1 fruit fly cellular context compared by ENCODE assay signal in genomic region chr3R:14741192-14741915, dm6.
A peak's percentile ranks its signal among the peaks of the same experiment; 100 is the strongest.
TF ChIP-seq lines count a peak whose summit lies in the region.

Gene eff, minus strand, starts transcription at chr3R:14741319.
Gene jvl, plus strand, starts transcription at chr3R:14741582.

TF ChIP-seq in whole organism, embryonic, 481 proteins besides CTCF, POLR2A, EP300 and RAD21 (continued from another document):
- TF ChIP-seq gce (GFP tag; IDR thresholded peaks at IDR 0.05; lab: Robert Waterston, UW) (no peak), Sin3A (optimal IDR thresholded peaks at IDR 0.05; lab: Kevin White, UChicago) (peak; percentile 87), tup (GFP tag; optimal IDR thresholded peaks at IDR 0.05; lab: Kevin White, UChicago) (no peak), CG8290 (GFP tag; optimal IDR thresholded peaks at IDR 0.05; lab: Kevin White, UChicago) (peak; percentile 15), CG8290 (tag; optimal IDR thresholded peaks at IDR 0.05; lab: Kevin White, UChicago) (peak in 1 of 2 experiments; percentile 55), Sox102F (GFP tag; optimal IDR thresholded peaks at IDR 0.05; lab: Kevin White, UChicago) (peak; percentile 40), chn (GFP tag; optimal IDR thresholded peaks at IDR 0.05; lab: Kevin White, UChicago) (peak; percentile 56), schlank (tag; optimal IDR thresholded peaks at IDR 0.05; lab: Kevin White, UChicago) (no peak), dan (GFP tag; IDR thresholded peaks at IDR 0.05; lab: Robert Waterston, UW) (no peak), CG18011 (GFP tag; optimal IDR thresholded peaks at IDR 0.05; lab: Kevin White, UChicago) (peak; percentile 19), tio (GFP tag; optimal IDR thresholded peaks at IDR 0.05; lab: Kevin White, UChicago) (peak; percentile 31), crol (GFP tag; IDR thresholded peaks at IDR 0.05; lab: Robert Waterston, UW) (0 out of 2 replicates have a peak, but pooled peaks have one; percentile 6), Fer3 (tag; optimal IDR thresholded peaks at IDR 0.05; lab: Kevin White, UChicago) (peak; percentile 14), CG12942 (GFP tag; optimal IDR thresholded peaks at IDR 0.05; lab: Kevin White, UChicago) (peak; percentile 20), CG4424 (GFP tag; optimal IDR thresholded peaks at IDR 0.05; lab: Kevin White, UChicago) (peak; percentile 45), Rx (GFP tag; IDR thresholded peaks at IDR 0.05; lab: Robert Waterston, UW) (peak; percentile 39), slp2 (GFP tag; optimal IDR thresholded peaks at IDR 0.05; lab: Kevin White, UChicago) (no peak), Six4 (GFP tag; optimal IDR thresholded peaks at IDR 0.05; lab: Kevin White, UChicago) (peak; percentile 12), CG11504 (tag; optimal IDR thresholded peaks at IDR 0.05; lab: Kevin White, UChicago) (peak; percentile 7), sqz (GFP tag; optimal IDR thresholded peaks at IDR 0.05; lab: Kevin White, UChicago) (peak; percentile 27), CG10321 (GFP tag; IDR thresholded peaks at IDR 0.05; lab: Robert Waterston, UW) (peak; percentile 52; the same call in 1 of the 2 replicates), HLH3B (GFP tag; IDR thresholded peaks at IDR 0.05; lab: Robert Waterston, UW) (no peak), vnd (GFP tag; IDR thresholded peaks at IDR 0.05; lab: Robert Waterston, UW; ENCODE audit: partially characterized antibody) (peak; percentile 96), lbe (GFP tag; optimal IDR thresholded peaks at IDR 0.05; lab: Kevin White, UChicago) (peak; percentile 58), MBD-R2 (GFP tag; IDR thresholded peaks at IDR 0.05; lab: Robert Waterston, UW) (peak; percentile 55), Scr (GFP tag; IDR thresholded peaks at IDR 0.05; lab: Robert Waterston, UW; ENCODE audit: partially characterized antibody) (peak; percentile 98), CG7987 (GFP tag; optimal IDR thresholded peaks at IDR 0.05; lab: Kevin White, UChicago) (peak; percentile 28), Atf3 (GFP tag; optimal IDR thresholded peaks at IDR 0.05; lab: Kevin White, UChicago) (peak; percentile 30), Bgb (GFP tag; IDR thresholded peaks at IDR 0.05; lab: Robert Waterston, UW; ENCODE audit: partially characterized antibody) (peak; percentile 93), dimm (GFP tag; IDR thresholded peaks at IDR 0.05; lab: Robert Waterston, UW) (no peak), HHEX (GFP tag; optimal IDR thresholded peaks at IDR 0.05; lab: Kevin White, UChicago) (no peak), unc-4 (GFP tag; IDR thresholded peaks at IDR 0.05; lab: Robert Waterston, UW; ENCODE audit: partially characterized antibody) (peak; percentile 98), CG33557 (GFP tag; optimal IDR thresholded peaks at IDR 0.05; lab: Kevin White, UChicago) (no peak), cas (GFP tag; IDR thresholded peaks at IDR 0.05; lab: Robert Waterston, UW) (peak; percentile 46; the same call in 1 of the 2 replicates), sob (GFP tag; IDR thresholded peaks at IDR 0.05; lab: Robert Waterston, UW) (peak; percentile 50; the same call in 1 of the 2 replicates), bbx (GFP tag; IDR thresholded peaks at IDR 0.05; lab: Robert Waterston, UW; ENCODE audit: partially characterized antibody) (peak; percentile 93), pum (GFP tag; optimal IDR thresholded peaks at IDR 0.05; lab: Kevin White, UChicago) (peak; percentile 13), hkb (optimal IDR thresholded peaks at IDR 0.05; lab: Kevin White, UChicago) (peak; percentile 47), hkb (GFP tag; IDR thresholded peaks at IDR 0.05; lab: Robert Waterston, UW) (0 out of 2 replicates have a peak, but pooled peaks have one; percentile 29), Dip3 (GFP tag; optimal IDR thresholded peaks at IDR 0.05; lab: Kevin White, UChicago) (peak; percentile 25), BEAF-32 (GFP tag; optimal IDR thresholded peaks at IDR 0.05; lab: Kevin White, UChicago) (peak; percentile 98), Deaf1 (tag; optimal IDR thresholded peaks at IDR 0.05; lab: Kevin White, UChicago) (peak; percentile 9), CG10267 (tag; optimal IDR thresholded peaks at IDR 0.05; lab: Kevin White, UChicago) (no peak), CG9797 (GFP tag; optimal IDR thresholded peaks at IDR 0.05; lab: Kevin White, UChicago) (peak; percentile 38), CG9727 (GFP tag; optimal IDR thresholded peaks at IDR 0.05; lab: Kevin White, UChicago) (peak; percentile 50), ken (GFP tag; IDR thresholded peaks at IDR 0.05; lab: Robert Waterston, UW) (peak; percentile 55; the same call in 2 of the 3 replicates), Doc3 (GFP tag; IDR thresholded peaks at IDR 0.05; lab: Robert Waterston, UW; ENCODE audit: partially characterized antibody) (peak; percentile 99), CG1647 (GFP tag; optimal IDR thresholded peaks at IDR 0.05; lab: Kevin White, UChicago) (peak; percentile 66), CG11247 (GFP tag; IDR thresholded peaks at IDR 0.05; lab: Robert Waterston, UW) (peak; percentile 9; the same call in 1 of the 2 replicates), hbn (GFP tag; IDR thresholded peaks at IDR 0.05; lab: Robert Waterston, UW; ENCODE audit: partially characterized antibody) (peak; percentile 96)
